Worm (Caenorhabditis elegans): ENCODE data around the gene C49C8.1.

DNA sequence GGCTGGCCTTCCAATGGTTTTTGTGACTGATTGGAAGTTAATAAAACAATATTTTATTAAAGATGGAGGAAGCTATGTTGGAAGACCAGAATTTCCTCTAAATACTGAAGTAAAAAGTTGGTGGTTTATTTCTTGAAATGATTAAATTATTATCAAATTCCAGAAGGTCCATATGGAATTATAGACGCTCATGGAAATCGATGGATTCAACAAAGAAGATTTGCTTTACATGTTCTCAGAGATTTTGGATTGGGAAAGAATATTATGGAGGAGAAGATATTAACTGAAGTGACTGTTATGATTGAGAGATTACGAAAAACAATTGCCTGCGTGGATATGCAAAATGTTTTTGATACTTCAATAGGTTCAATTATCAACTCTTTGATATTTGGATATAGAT lies 39.1 kb upstream of the C49C8.1 start:
- TF ChIP-seq tbx-2 (tag; optimal IDR thresholded peaks at IDR 0.05), result no peak
- TF ChIP-seq unc-39 (tag; optimal IDR thresholded peaks at IDR 0.05), result no peak

Measured in whole organism, L3 larva.